Worm (Caenorhabditis elegans): ENCODE data around the gene daf-37.

Gene daf-37

DNA sequence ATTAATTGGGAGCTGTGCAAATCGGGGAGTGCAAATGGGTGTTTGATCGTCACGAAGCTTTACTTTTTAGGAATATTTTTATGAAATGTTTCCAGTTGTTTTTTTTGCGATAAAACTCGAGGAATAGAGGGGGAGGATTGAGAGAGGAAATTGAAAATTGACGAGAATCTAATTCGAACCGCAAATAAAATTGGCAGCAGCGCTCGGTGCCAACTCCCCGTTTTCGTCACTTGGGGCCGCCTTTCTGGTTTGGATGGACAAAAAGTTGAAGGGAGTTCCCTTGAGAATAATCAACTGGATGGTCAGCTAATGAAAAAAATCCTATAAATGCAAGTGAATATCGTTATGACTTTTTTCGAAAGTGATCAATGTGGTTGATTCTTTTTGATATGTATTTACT, 22.1 kb upstream of the daf-37 start:
- TF ChIP-seq lin-13 (GFP tag; optimal IDR thresholded peaks at IDR 0.05), result no peak
- no peak for TF ChIP-seq nhr-84 (tag; optimal IDR thresholded peaks at IDR 0.05)
- TF ChIP-seq lin-14 (GFP tag; optimal IDR thresholded peaks at IDR 0.05), result peak; percentile 64

DNA sequence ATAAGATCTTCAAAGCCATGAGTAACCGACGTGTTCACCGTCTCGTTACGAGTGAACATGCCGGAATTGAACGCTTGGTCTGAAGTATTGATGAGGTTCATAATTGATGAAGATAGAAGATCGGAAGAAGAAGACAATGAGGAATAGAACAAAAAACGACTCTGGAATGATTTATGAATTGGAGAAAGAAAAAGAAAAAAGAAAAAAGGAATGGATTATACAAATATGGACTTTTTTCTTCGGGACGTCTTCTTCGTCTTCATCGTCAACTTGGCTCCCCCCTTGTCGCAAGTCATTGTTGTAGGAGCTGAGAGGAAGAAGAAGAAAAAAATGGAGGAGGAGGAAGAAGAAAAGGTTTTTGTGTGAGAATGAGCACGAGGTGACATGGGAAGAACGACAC, 19.0 kb upstream of the daf-37 start, which contains the start of gene srsy-2:
srsy-2 (minus strand) TSS at position 101 of the 400 bp plus-strand sequence.
- TF ChIP-seq unc-86 (tag; optimal IDR thresholded peaks at IDR 0.05) (peak; percentile 15), lin-14 (GFP tag; optimal IDR thresholded peaks at IDR 0.05) (peak; percentile 36), pag-3 (tag; optimal IDR thresholded peaks at IDR 0.05; ENCODE audit: borderline replicate concordance, insufficient read depth) (no peak), dpl-1 (GFP tag; optimal IDR thresholded peaks at IDR 0.05) (no peak), fos-1 (tag; optimal IDR thresholded peaks at IDR 0.05) (no peak), hpl-2 (GFP tag; optimal IDR thresholded peaks at IDR 0.05) (no peak), egl-27 (tag; optimal IDR thresholded peaks at IDR 0.05) (no peak), sup-37 (GFP tag; optimal IDR thresholded peaks at IDR 0.05) (no peak)

DNA sequence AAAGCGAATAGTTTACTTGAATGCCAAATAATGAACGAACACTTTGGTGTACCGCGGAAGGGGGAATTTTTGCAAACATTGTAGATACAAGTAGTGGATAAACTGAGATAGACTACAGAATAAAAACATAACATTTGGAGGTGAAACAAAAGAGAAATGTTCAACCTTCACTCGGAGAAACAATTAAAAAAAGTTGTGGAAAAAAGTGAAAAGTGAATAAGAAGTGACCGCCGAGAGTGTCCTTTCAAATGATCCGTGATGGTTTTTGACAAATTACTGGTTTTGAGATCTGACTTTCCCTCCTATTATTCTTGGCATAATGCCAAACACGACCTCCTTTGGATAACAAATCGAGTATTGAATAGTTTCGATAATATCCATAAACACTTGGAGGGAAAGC, 15.7 kb upstream of the daf-37 start:
- no peak for TF ChIP-seq lin-13 (GFP tag; optimal IDR thresholded peaks at IDR 0.05)
- no peak for TF ChIP-seq nhr-76 (tag; optimal IDR thresholded peaks at IDR 0.05)
- no peak for TF ChIP-seq lir-3 (tag; optimal IDR thresholded peaks at IDR 0.05; ENCODE audit: poor library complexity)
- peak; percentile 57 for TF ChIP-seq nhr-85 (tag)
- no peak for TF ChIP-seq mef-2 (tag; optimal IDR thresholded peaks at IDR 0.05)
- peak; percentile 81 for TF ChIP-seq blmp-1 (tag; optimal IDR thresholded peaks at IDR 0.05)
- TF ChIP-seq xbp-1 (tag; optimal IDR thresholded peaks at IDR 0.05), result no peak
- no peak for TF ChIP-seq unc-86 (tag; optimal IDR thresholded peaks at IDR 0.05)
- no peak for TF ChIP-seq elt-3 (tag; optimal IDR thresholded peaks at IDR 0.05)
- TF ChIP-seq dpl-1 (GFP tag; optimal IDR thresholded peaks at IDR 0.05), result no peak

DNA sequence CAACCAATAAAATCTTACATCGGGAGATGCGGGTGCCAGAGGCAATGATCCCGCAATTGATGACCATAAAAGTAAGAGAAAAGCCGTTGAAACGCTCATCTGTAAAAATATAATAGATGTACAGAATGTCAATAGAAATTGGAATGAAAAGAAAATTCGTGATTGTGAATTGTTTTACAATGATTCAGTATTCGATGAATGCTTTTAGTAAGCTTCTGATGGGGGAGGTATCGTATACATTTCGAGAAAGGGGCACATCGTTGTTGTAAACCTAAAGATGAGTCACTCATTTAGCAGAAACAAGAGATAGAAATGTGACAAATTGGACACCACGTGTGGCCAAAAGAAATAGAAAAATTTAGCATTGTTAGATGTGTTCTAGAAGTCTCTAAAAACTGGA, 14.5 kb upstream of the daf-37 start, which contains the start of gene C30B5.6:
C30B5.6 (minus strand) TSS at position 101 of the 400 bp plus-strand sequence.
- TF ChIP-seq snpc-4 (tag; optimal IDR thresholded peaks at IDR 0.05), result no peak
- no peak for TF ChIP-seq sox-4 (tag; optimal IDR thresholded peaks at IDR 0.05)
- no peak for TF ChIP-seq ztf-4 (tag; optimal IDR thresholded peaks at IDR 0.05)
- TF ChIP-seq elt-3 (tag; optimal IDR thresholded peaks at IDR 0.05), result no peak
- TF ChIP-seq nhr-85 (tag), result no peak
- TF ChIP-seq ceh-90 (tag; optimal IDR thresholded peaks at IDR 0.05), result no peak
- no peak for TF ChIP-seq nhr-76 (tag; optimal IDR thresholded peaks at IDR 0.05)
- no peak for TF ChIP-seq sptf-1 (tag; optimal IDR thresholded peaks at IDR 0.05)
- no peak for TF ChIP-seq jun-1 (tag; optimal IDR thresholded peaks at IDR 0.05)
- no peak for TF ChIP-seq mdl-1 (tag; optimal IDR thresholded peaks at IDR 0.05)
- TF ChIP-seq nhr-19 (GFP tag; conservative IDR thresholded peaks at IDR 0.05), result no peak
- TF ChIP-seq ceh-8 (GFP tag; optimal IDR thresholded peaks at IDR 0.05), result no peak
- no peak for TF ChIP-seq rnt-1 (tag; optimal IDR thresholded peaks at IDR 0.05)
- no peak for TF ChIP-seq efl-3 (GFP tag; optimal IDR thresholded peaks at IDR 0.05)
- no peak for TF ChIP-seq nhr-47 (tag; optimal IDR thresholded peaks at IDR 0.05)

DNA sequence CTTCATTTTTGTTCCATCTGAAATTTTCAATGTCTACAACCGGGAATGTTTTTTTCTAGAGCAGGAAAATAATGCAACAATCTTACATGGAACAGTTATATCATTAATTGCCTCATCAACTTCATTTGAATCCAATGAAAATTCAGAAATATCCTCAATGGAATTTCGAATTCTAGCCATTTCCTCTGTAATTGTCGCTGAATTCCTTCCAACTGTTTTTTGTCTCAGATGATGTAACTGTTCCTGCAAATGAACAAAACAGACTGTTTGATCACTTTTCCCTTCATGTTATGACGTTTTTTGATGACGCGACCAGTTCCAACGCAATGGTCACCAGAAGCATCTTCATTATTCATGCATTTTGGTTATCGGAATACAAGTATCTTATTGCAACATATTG, 13.5 kb upstream of the daf-37 start:
- TF ChIP-seq pag-3 (tag; optimal IDR thresholded peaks at IDR 0.05; ENCODE audit: borderline replicate concordance, insufficient read depth) (no peak), lin-14 (GFP tag; optimal IDR thresholded peaks at IDR 0.05) (no peak), nhr-77 (tag; optimal IDR thresholded peaks at IDR 0.05) (no peak), nhr-85 (tag) (no peak), elt-3 (tag; optimal IDR thresholded peaks at IDR 0.05) (no peak), nhr-11 (tag; optimal IDR thresholded peaks at IDR 0.05) (no peak), irx-1 (tag; optimal IDR thresholded peaks at IDR 0.05) (no peak), vab-15 (tag; optimal IDR thresholded peaks at IDR 0.05) (no peak), blmp-1 (tag; optimal IDR thresholded peaks at IDR 0.05) (no peak), unc-86 (tag; optimal IDR thresholded peaks at IDR 0.05) (no peak), lir-3 (tag; optimal IDR thresholded peaks at IDR 0.05; ENCODE audit: poor library complexity) (no peak), alr-1 (tag; optimal IDR thresholded peaks at IDR 0.05; ENCODE audit: borderline replicate concordance) (no peak), nhr-90 (tag; optimal IDR thresholded peaks at IDR 0.05; ENCODE audit: poor library complexity) (no peak), ceh-90 (tag; optimal IDR thresholded peaks at IDR 0.05) (no peak), fkh-4 (tag; optimal IDR thresholded peaks at IDR 0.05; ENCODE audit: borderline replicate concordance) (no peak), isw-1 (GFP tag; IDR thresholded peaks at IDR 0.05) (no peak), fkh-10 (GFP tag; optimal IDR thresholded peaks at IDR 0.05) (no peak), unc-98 (GFP tag; IDR thresholded peaks at IDR 0.05) (no peak), dpl-1 (GFP tag; optimal IDR thresholded peaks at IDR 0.05) (no peak), hlh-17 (GFP tag; optimal IDR thresholded peaks at IDR 0.05; ENCODE audit: borderline replicate concordance) (no peak)

All from whole organism, L1 larva.